Fruit fly (Drosophila melanogaster): ENCODE measurements around the gene kek2.

The kek2 gene

DNA sequence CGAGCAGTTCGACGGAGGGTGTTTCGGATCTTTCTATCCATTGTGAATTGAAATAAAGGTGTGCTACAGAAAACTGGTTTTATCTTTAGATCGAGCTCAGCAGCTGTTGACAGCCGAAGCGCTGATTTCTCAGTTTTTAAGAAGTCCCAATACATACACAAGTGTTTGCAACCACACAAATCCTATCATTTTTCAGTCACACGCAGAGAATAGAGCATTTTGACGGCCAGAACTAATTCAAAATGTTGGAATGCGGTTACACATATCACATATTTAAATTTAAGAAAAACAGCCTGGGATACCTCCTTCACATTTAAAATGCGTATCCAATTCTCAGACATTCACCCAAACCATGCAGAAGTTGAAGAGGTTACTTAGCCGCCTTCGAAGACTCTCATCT is 67.0 kb downstream of the kek2 start, which contains the start of gene CG6614:
CG6614 (minus strand) TSS at position 101 of the 400 bp plus-strand sequence.
- no peak for TF ChIP-seq foxo (GFP tag; optimal IDR thresholded peaks at IDR 0.05)
- TF ChIP-seq dl (GFP tag; optimal IDR thresholded peaks at IDR 0.05; ENCODE audit: insufficient read depth in 1 of 2, partially characterized antibody in 2 of 2), result no peak
- TF ChIP-seq CrebA (GFP tag; optimal IDR thresholded peaks at IDR 0.05; ENCODE audit: borderline replicate concordance), result no peak
- no peak for TF ChIP-seq usp (GFP tag; optimal IDR thresholded peaks at IDR 0.05)
- TF ChIP-seq dsf (GFP tag; optimal IDR thresholded peaks at IDR 0.05; ENCODE audit: borderline replicate concordance), result no peak
- TF ChIP-seq Dif (GFP tag; optimal IDR thresholded peaks at IDR 0.05; ENCODE audit: partially characterized antibody), result no peak
- no peak for TF ChIP-seq fru (GFP tag; optimal IDR thresholded peaks at IDR 0.05)
- no peak for TF ChIP-seq Dfd (GFP tag; optimal IDR thresholded peaks at IDR 0.05)
- no peak for TF ChIP-seq CG32264 (GFP tag; optimal IDR thresholded peaks at IDR 0.05)
- no peak for TF ChIP-seq brk (GFP tag; optimal IDR thresholded peaks at IDR 0.05)
- no peak for TF ChIP-seq GATAd (GFP tag; optimal IDR thresholded peaks at IDR 0.05)
- TF ChIP-seq pan (optimal IDR thresholded peaks at IDR 0.05), result no peak
- TF ChIP-seq lola (GFP tag; optimal IDR thresholded peaks at IDR 0.05), result no peak
- no peak for TF ChIP-seq Abd-B (GFP tag; optimal IDR thresholded peaks at IDR 0.05)
- no peak for TF ChIP-seq jim (GFP tag; optimal IDR thresholded peaks at IDR 0.05)
- TF ChIP-seq h (GFP tag; optimal IDR thresholded peaks at IDR 0.05), result no peak
- TF ChIP-seq Jra (GFP tag; optimal IDR thresholded peaks at IDR 0.05), result no peak
- no peak for TF ChIP-seq Rel (GFP tag; optimal IDR thresholded peaks at IDR 0.05)
- no peak for TF ChIP-seq Rel (tag; optimal IDR thresholded peaks at IDR 0.05)
- no peak for TF ChIP-seq Vsx2 (GFP tag; optimal IDR thresholded peaks at IDR 0.05; ENCODE audit: partially characterized antibody)

DNA sequence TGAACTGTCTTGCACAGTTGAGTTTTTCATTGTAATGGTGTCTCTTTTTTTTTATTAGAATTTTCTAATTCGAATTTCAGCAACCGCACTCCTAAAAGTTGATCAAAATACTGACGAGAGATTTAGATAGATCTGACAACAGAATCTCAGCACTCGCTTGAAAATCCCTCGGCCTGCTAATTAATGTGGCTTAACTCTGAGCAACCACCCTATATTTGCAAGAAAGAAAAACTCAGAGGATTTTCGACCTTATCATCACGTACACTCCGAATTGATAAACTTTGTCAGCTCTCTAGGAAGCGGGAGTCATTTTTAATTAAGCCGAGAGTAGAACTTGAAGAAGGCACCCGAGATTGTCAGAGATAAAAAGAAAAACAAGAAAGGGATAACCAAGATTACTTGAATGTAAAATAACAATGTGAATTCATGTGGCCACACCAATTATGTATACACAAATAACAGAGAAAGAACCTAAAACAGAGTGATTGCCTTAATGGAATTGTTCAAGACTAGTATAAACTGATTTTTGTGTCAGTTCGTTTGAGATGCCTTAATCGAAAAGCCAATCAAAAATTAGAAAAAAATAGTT is 70.3 kb downstream of the kek2 start, which contains the start of the genes CG12307 and CG4983:
CG12307 (minus strand) TSS at position 101 of the 589 bp plus-strand sequence.
CG4983 (plus strand) TSS at position 539 of the 589 bp plus-strand sequence.
- TF ChIP-seq N (GFP tag; optimal IDR thresholded peaks at IDR 0.05) (no peak), psq (GFP tag; optimal IDR thresholded peaks at IDR 0.05) (no peak), Hnf4 (GFP tag; optimal IDR thresholded peaks at IDR 0.05) (no peak), pan (optimal IDR thresholded peaks at IDR 0.05) (no peak), Sp1 (GFP tag; optimal IDR thresholded peaks at IDR 0.05) (no peak), lola (GFP tag; optimal IDR thresholded peaks at IDR 0.05) (no peak), Jra (GFP tag; optimal IDR thresholded peaks at IDR 0.05) (no peak), Hr78 (GFP tag; optimal IDR thresholded peaks at IDR 0.05) (no peak), HLH106 (tag; optimal IDR thresholded peaks at IDR 0.05) (no peak), br (GFP tag; optimal IDR thresholded peaks at IDR 0.05) (no peak), dl (GFP tag; optimal IDR thresholded peaks at IDR 0.05; ENCODE audit: insufficient read depth in 1 of 2, partially characterized antibody in 2 of 2) (no peak), h (GFP tag; optimal IDR thresholded peaks at IDR 0.05) (no peak), sv (GFP tag; optimal IDR thresholded peaks at IDR 0.05) (no peak), Vsx2 (GFP tag; optimal IDR thresholded peaks at IDR 0.05; ENCODE audit: partially characterized antibody) (no peak), Dfd (GFP tag; optimal IDR thresholded peaks at IDR 0.05) (no peak), foxo (GFP tag; optimal IDR thresholded peaks at IDR 0.05) (no peak), usp (GFP tag; optimal IDR thresholded peaks at IDR 0.05) (no peak), Hr83 (GFP tag; optimal IDR thresholded peaks at IDR 0.05; ENCODE audit: poor library complexity, severe bottlenecking) (no peak)

DNA sequence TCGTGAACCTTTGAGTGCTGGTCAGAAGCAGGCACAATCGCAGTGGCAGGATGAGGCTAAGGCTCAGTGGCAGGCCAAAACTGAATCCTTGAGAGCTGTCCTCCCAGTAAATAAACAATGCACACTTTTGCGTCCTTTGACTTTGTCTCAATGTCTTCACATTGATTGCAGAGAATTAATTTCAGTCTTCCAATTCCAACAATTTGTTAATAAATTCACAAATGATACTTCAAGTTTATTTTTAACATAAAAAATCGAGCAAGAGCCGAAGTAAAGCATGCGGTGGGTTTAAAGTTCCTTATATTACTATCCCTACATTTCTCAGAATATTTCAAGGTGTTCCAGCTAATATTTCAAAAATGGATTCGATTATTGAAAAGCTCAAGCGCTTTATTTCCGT is 75.4 kb downstream of the kek2 start, which contains the start of gene CG43167:
CG43167 (plus strand) TSS at position 301 of the 400 bp plus-strand sequence.
- TF ChIP-seq lola (GFP tag; optimal IDR thresholded peaks at IDR 0.05) (no peak), CG9705 (GFP tag; optimal IDR thresholded peaks at IDR 0.05) (no peak), sv (GFP tag; optimal IDR thresholded peaks at IDR 0.05) (no peak), usp (GFP tag; optimal IDR thresholded peaks at IDR 0.05) (no peak), tai (GFP tag; optimal IDR thresholded peaks at IDR 0.05) (no peak), dsf (GFP tag; optimal IDR thresholded peaks at IDR 0.05; ENCODE audit: borderline replicate concordance) (no peak), Dfd (GFP tag; optimal IDR thresholded peaks at IDR 0.05) (no peak), dmrt93B (GFP tag; optimal IDR thresholded peaks at IDR 0.05) (no peak), Hnf4 (GFP tag; optimal IDR thresholded peaks at IDR 0.05) (no peak), pan (optimal IDR thresholded peaks at IDR 0.05) (no peak), Myc (optimal IDR thresholded peaks at IDR 0.05) (no peak), fru (GFP tag; optimal IDR thresholded peaks at IDR 0.05) (no peak)

DNA sequence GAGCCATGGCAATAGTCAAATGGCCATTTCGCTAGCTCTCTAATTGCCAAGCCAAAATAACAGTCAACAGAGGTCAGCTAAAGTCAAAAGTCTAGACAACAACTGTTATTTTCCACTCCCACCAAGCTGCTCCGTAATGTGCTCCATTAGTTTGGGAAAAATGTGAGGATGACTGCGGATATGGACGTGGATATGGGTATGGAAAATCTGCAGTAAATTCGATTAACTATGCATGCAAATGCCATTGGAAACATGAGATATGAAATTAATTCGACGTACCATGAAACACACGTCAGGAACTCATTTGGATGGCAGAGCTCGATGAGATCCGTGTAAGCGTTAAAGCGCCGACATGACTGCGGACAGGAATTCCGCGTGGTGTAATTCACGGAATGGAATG is 81.2 kb downstream of the kek2 start, which contains the start of gene CG44477:
CG44477 (plus strand) TSS at position 301 of the 400 bp plus-strand sequence.
- TF ChIP-seq Abd-B (GFP tag; optimal IDR thresholded peaks at IDR 0.05) (no peak), usp (GFP tag; optimal IDR thresholded peaks at IDR 0.05) (no peak), Rel (GFP tag; optimal IDR thresholded peaks at IDR 0.05) (no peak), Rel (tag; optimal IDR thresholded peaks at IDR 0.05) (no peak), dl (GFP tag; optimal IDR thresholded peaks at IDR 0.05; ENCODE audit: insufficient read depth in 1 of 2, partially characterized antibody in 2 of 2) (no peak), OdsH (GFP tag; optimal IDR thresholded peaks at IDR 0.05) (no peak), Hr78 (GFP tag; optimal IDR thresholded peaks at IDR 0.05) (no peak), Myc (optimal IDR thresholded peaks at IDR 0.05) (no peak), Dfd (GFP tag; optimal IDR thresholded peaks at IDR 0.05) (no peak), sage (GFP tag; optimal IDR thresholded peaks at IDR 0.05) (no peak), brk (GFP tag; optimal IDR thresholded peaks at IDR 0.05) (no peak), woc (GFP tag; optimal IDR thresholded peaks at IDR 0.05) (no peak), br (GFP tag; optimal IDR thresholded peaks at IDR 0.05) (no peak), GATAd (GFP tag; optimal IDR thresholded peaks at IDR 0.05) (no peak), CG9705 (GFP tag; optimal IDR thresholded peaks at IDR 0.05) (no peak)
